Worm (Caenorhabditis elegans): ENCODE measurements around the gene ugt-58.

Gene ugt-58

DNA sequence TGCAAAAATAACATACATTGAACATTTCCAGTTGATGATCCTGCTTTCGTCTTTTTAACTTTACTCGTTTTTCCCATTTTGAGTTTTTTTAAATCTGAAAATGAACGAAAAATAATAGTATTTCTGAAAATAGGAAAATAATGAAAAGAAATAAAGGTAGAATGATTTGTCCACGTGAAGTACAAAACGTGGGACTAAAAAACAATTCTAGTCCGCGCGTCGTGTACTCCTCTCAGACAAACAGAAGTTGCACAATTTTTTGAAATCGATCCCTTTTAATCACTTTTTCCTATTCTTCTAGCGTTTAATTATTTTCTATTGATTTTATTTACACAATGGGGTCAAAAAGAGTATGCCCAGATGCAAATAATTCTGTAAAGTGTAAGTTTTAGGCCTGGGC is 4.5 kb upstream of the ugt-58 start, which contains the start of the genes E02H1.1 and tag-124 (continued):
- TF ChIP-seq ceh-82 (tag; optimal IDR thresholded peaks at IDR 0.05) = no peak
- peak; percentile 48 for TF ChIP-seq nhr-102 (tag; optimal IDR thresholded peaks at IDR 0.05)
- no peak for TF ChIP-seq gei-8 (GFP tag; optimal IDR thresholded peaks at IDR 0.05)
- no peak for TF ChIP-seq ceh-28 (tag; optimal IDR thresholded peaks at IDR 0.05)
- TF ChIP-seq ama-1 (optimal IDR thresholded peaks at IDR 0.05) = no peak
- TF ChIP-seq nhr-77 (tag; optimal IDR thresholded peaks at IDR 0.05) = no peak
- no peak for TF ChIP-seq lir-3 (tag; optimal IDR thresholded peaks at IDR 0.05)
- TF ChIP-seq madf-9 (GFP tag; conservative IDR thresholded peaks at IDR 0.05) = peak; percentile 66
- TF ChIP-seq dmd-9 (GFP tag; IDR thresholded peaks at IDR 0.05) = peak; percentile 93
- peak; percentile 73 for TF ChIP-seq dmd-6 (GFP tag; IDR thresholded peaks at IDR 0.05)
- TF ChIP-seq egl-27 (tag; optimal IDR thresholded peaks at IDR 0.05) = no peak

DNA sequence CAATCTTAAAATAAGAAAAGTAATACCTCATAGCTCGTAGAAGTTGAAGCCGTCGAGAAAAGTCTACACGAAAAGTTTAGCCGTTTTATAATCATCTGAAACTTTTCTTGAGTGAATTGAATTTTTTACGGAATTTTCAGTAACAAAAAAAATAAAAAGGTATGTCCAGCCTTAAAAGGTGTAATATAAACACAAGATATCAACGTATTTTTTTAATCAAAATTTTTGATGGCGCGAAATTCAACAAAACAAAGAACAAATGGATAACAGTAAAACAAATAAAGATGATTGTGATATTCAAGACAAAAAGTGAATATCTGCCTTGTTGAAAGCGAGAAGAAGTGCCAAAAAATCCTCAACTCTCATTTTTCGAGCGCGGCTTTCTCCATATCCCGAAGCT is 3.1 kb upstream of the ugt-58 start, which contains the start of gene eral-1:
eral-1 (minus strand) TSS at position 101 of the 400 bp plus-strand sequence.
- TF ChIP-seq spr-3 (GFP tag; optimal IDR thresholded peaks at IDR 0.05) (no peak), zag-1 (tag; optimal IDR thresholded peaks at IDR 0.05) (no peak), nhr-11 (tag; optimal IDR thresholded peaks at IDR 0.05) (no peak), madf-5 (GFP tag; IDR thresholded peaks at IDR 0.05) (no peak), mxl-2 (GFP tag; conservative IDR thresholded peaks at IDR 0.05) (no peak), F26F4.8 (GFP tag; conservative IDR thresholded peaks at IDR 0.05) (no peak), zip-11 (GFP tag; IDR thresholded peaks at IDR 0.05) (no peak), skn-1 (tag; optimal IDR thresholded peaks at IDR 0.05) (no peak)

DNA sequence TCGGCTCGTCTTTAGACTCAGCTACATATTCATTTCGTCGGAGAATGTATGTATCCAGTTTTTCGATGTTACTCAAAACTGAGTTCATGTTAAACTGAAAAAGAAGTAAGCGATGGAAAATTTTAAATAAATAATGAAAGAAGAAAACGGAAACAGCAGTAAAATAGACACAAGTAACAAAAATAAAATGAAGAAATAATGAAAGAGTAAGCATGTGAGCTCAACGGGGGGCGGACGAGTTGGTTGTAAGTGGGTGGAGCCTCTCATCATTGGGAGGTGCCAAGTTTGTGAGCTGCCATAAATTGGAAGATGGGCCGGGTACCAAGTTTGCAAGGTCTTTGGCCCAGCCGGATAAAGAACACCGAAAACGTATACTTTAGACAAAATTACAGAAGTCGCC is 3.1 kb downstream of the ugt-58 start, which contains the start of gene wee-1.1:
wee-1.1 (minus strand) TSS at position 101 of the 400 bp plus-strand sequence.
- TF ChIP-seq ceh-32 (tag; optimal IDR thresholded peaks at IDR 0.05; ENCODE audit: poor library complexity) (no peak), nhr-28 (tag; optimal IDR thresholded peaks at IDR 0.05) (no peak), attf-4 (tag; optimal IDR thresholded peaks at IDR 0.05) (no peak), hlh-11 (tag; optimal IDR thresholded peaks at IDR 0.05) (no peak), jun-1 (tag; optimal IDR thresholded peaks at IDR 0.05) (no peak), ztf-11 (tag; optimal IDR thresholded peaks at IDR 0.05) (no peak), unc-39 (tag; optimal IDR thresholded peaks at IDR 0.05) (no peak), vab-7 (GFP tag; IDR thresholded peaks at IDR 0.05) (no peak), nhr-25 (tag; optimal IDR thresholded peaks at IDR 0.05; ENCODE audit: borderline replicate concordance, insufficient read depth) (no peak), zip-2 (tag; optimal IDR thresholded peaks at IDR 0.05) (no peak), daf-19 (GFP tag; conservative IDR thresholded peaks at IDR 0.05) (no peak), egl-27 (tag; optimal IDR thresholded peaks at IDR 0.05) (no peak)

DNA sequence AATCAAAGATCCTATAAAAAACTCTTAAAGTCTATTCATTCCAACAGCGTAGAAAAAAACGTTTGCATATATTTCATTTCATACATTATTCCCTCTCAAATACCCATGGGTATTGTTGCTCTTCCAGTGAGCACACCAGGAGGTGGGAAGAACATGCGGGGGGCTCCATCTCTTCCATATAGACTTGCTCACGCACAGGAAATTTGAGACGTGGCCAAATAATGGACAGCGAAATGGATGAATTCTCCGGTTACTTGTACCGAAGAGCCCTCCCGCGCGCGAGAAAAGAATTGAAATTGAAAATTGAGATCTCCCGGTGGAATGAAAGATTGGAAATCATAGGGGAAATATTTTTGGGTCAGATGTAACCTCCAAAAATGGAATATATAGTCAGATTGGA is 9.0 kb downstream of the ugt-58 start:
- no peak for TF ChIP-seq lin-38 (GFP tag; IDR thresholded peaks at IDR 0.05)
- TF ChIP-seq egl-43 (GFP tag; IDR thresholded peaks at IDR 0.05) = 0 out of 2 replicates have a peak, but pooled peaks have one; percentile 11

DNA sequence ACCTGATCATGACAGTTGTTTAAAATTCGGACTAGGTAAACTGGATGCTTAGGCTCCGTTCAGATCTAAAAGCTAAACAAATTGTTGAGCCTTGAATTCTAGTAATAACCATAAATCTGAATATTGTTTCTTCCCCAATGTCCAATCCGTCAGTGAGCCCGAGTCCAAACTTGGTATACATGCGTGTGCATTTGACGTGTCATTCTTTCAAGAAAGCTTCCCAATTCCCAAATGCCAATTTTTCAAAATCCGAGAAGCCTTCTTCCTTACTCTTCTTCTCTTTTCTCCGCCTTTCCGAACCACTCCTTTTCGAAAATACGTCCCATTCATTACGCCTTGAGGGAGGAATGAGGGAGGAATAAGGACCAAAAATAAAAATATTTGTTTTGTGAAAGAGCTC is 9.9 kb downstream of the ugt-58 start:
- TF ChIP-seq hmg-1.1 (GFP tag; IDR thresholded peaks at IDR 0.05) = 0 out of 2 replicates have a peak, but pooled peaks have one; percentile 32
- no peak for TF ChIP-seq nhr-25 (tag; optimal IDR thresholded peaks at IDR 0.05; ENCODE audit: borderline replicate concordance, insufficient read depth)
- TF ChIP-seq fkh-10 (GFP tag; optimal IDR thresholded peaks at IDR 0.05) = no peak
- no peak for TF ChIP-seq lin-38 (GFP tag; IDR thresholded peaks at IDR 0.05)

Measured in whole organism, L4 larva.